Worm (Caenorhabditis elegans) whole organism, mixed stage, embryonic: ENCODE data around the gene B0222.5.

Experiments used
- M03D4.4 ChIP-seq: sonication (generic microtip); optimal IDR thresholded peaks from 2 replicates; lab custom pipeline; 2017; ENCODE audit warnings: mild to moderate bottlenecking, missing genetic modification characterization, missing compliant biosample characterization
- bed-3 ChIP-seq: fragments of 200-800 bp; sonication (Bioruptor generic); optimal IDR thresholded peaks from 3 replicates; lab custom pipeline; 2018; ENCODE audit warnings: mild to moderate bottlenecking, missing genetic modification characterization, moderate library complexity, missing compliant biosample characterization
- blmp-1 ChIP-seq: fragments of 150-350 bp; optimal IDR thresholded peaks from 2 replicates; lab custom pipeline; 2014; ENCODE audit warnings: missing biosample characterization, missing genetic modification characterization
- ceh-39 ChIP-seq: fragments of 150-350 bp; optimal IDR thresholded peaks from 2 replicates; lab custom pipeline; 2014; ENCODE audit warnings: missing biosample characterization, missing genetic modification characterization
- ceh-43 ChIP-seq: fragments of 200-800 bp; sonication (Bioruptor generic); optimal IDR thresholded peaks from 2 replicates; lab custom pipeline; 2018; ENCODE audit warnings: mild to moderate bottlenecking, missing genetic modification characterization, moderate library complexity, missing compliant biosample characterization
- ces-1 ChIP-seq: fragments of 150-350 bp; optimal IDR thresholded peaks from 2 replicates; lab custom pipeline; 2014; ENCODE audit warnings: missing biosample characterization, missing genetic modification reagents, missing genetic modification characterization
- cnd-1 ChIP-seq: fragments of 200-800 bp; sonication (Bioruptor generic); optimal IDR thresholded peaks from 2 replicates; lab custom pipeline; 2018; ENCODE audit warnings: mild to moderate bottlenecking, missing genetic modification characterization, missing compliant biosample characterization
- drap-1 ChIP-seq: fragments of 200-800 bp; sonication (Bioruptor generic); optimal IDR thresholded peaks from 3 replicates; lab custom pipeline; 2018; ENCODE audit warnings: mild to moderate bottlenecking, missing genetic modification characterization, missing compliant biosample characterization
- elt-1 ChIP-seq: sonication (generic microtip); optimal IDR thresholded peaks from 2 replicates; lab custom pipeline; 2017; ENCODE audit warnings: missing genetic modification characterization, mild to moderate bottlenecking, missing compliant biosample characterization, antibody characterized with exemption, moderate library complexity, borderline replicate concordance; ENCODE audit not compliant: insufficient read depth
- elt-3 ChIP-seq: fragments of 150-350 bp; optimal IDR thresholded peaks from 2 replicates; lab custom pipeline; 2014; ENCODE audit warnings: missing biosample characterization, missing genetic modification characterization
- flh-1 ChIP-seq: fragments of 200-800 bp; sonication (Bioruptor generic); optimal IDR thresholded peaks from 2 replicates; lab custom pipeline; 2018; ENCODE audit warnings: mild to moderate bottlenecking, missing genetic modification characterization, moderate library complexity, missing compliant biosample characterization
- ham-2 ChIP-seq: fragments of 200-800 bp; sonication (Bioruptor generic); optimal IDR thresholded peaks from 2 replicates; lab custom pipeline; 2018; ENCODE audit warnings: mild to moderate bottlenecking, missing genetic modification characterization, missing compliant biosample characterization
- hlh-1 ChIP-seq: fragments of 150-350 bp; optimal IDR thresholded peaks from 2 replicates; lab custom pipeline; 2014; ENCODE audit warnings: missing biosample characterization, missing genetic modification reagents, missing genetic modification characterization
- lin-13 ChIP-seq: fragments of 150-350 bp; optimal IDR thresholded peaks from 2 replicates; lab custom pipeline; 2014; ENCODE audit warnings: missing biosample characterization, missing genetic modification characterization
- lin-32 ChIP-seq: fragments of 200-800 bp; sonication (Bioruptor generic); optimal IDR thresholded peaks from 2 replicates; lab custom pipeline; 2018; ENCODE audit warnings: mild to moderate bottlenecking, missing genetic modification characterization, missing compliant biosample characterization
- lsy-2 ChIP-seq: fragments of 150-350 bp; optimal IDR thresholded peaks from 2 replicates; lab custom pipeline; 2014; ENCODE audit warnings: missing biosample characterization, missing genetic modification characterization
- mab-5 ChIP-seq: fragments of 150-350 bp; optimal IDR thresholded peaks from 2 replicates; lab custom pipeline; 2014; ENCODE audit warnings: missing biosample characterization, missing genetic modification characterization
- mep-1 ChIP-seq: fragments of 150-350 bp; optimal IDR thresholded peaks from 2 replicates; lab custom pipeline; 2017; ENCODE audit warnings: missing biosample characterization, missing genetic modification reagents, missing genetic modification characterization, inconsistent platforms
- mls-2 ChIP-seq: sonication (generic microtip); optimal IDR thresholded peaks from 2 replicates; lab custom pipeline; 2016; ENCODE audit warnings: mild to moderate bottlenecking, missing genetic modification characterization, moderate library complexity, missing compliant biosample characterization
- nhr-12 ChIP-seq: fragments of 150-350 bp; optimal IDR thresholded peaks from 2 replicates; lab custom pipeline; 2014; ENCODE audit warnings: missing biosample characterization, missing genetic modification characterization
- nhr-2 ChIP-seq: fragments of 150-350 bp; optimal IDR thresholded peaks from 2 replicates; lab custom pipeline; 2014; ENCODE audit warnings: missing biosample characterization, missing genetic modification characterization
- nhr-237 ChIP-seq: fragments of 150-350 bp; optimal IDR thresholded peaks from 2 replicates; lab custom pipeline; 2014; ENCODE audit warnings: missing biosample characterization, missing genetic modification characterization
- nhr-28 ChIP-seq: fragments of 150-350 bp; optimal IDR thresholded peaks from 2 replicates; lab custom pipeline; 2014; ENCODE audit warnings: missing biosample characterization, missing genetic modification characterization
- nhr-76 ChIP-seq: sonication (generic microtip); optimal IDR thresholded peaks from 2 replicates; lab custom pipeline; 2017; ENCODE audit warnings: missing biosample characterization, missing genetic modification characterization
- pha-4 ChIP-seq: fragments of 150-350 bp; optimal IDR thresholded peaks from 2 replicates; lab custom pipeline; 2018; ENCODE audit warnings: missing biosample characterization, missing genetic modification reagents, missing genetic modification characterization
- sem-2 ChIP-seq: fragments of 200-800 bp; sonication (Bioruptor generic); optimal IDR thresholded peaks from 2 replicates; lab custom pipeline; 2018; ENCODE audit warnings: mild to moderate bottlenecking, missing genetic modification characterization, missing compliant biosample characterization
- snpc-4 ChIP-seq: fragments of 150-350 bp; optimal IDR thresholded peaks from 2 replicates; lab custom pipeline; 2014; ENCODE audit warnings: missing biosample characterization, missing genetic modification characterization
- sptf-1 ChIP-seq: sonication (generic microtip); optimal IDR thresholded peaks from 2 replicates; lab custom pipeline; 2017; ENCODE audit warnings: mild to moderate bottlenecking, missing genetic modification characterization, moderate library complexity, missing compliant biosample characterization
- unc-120 ChIP-seq: sonication (generic microtip); optimal IDR thresholded peaks from 2 replicates; lab custom pipeline; 2017; ENCODE audit warnings: missing genetic modification characterization, missing compliant biosample characterization; ENCODE audit not compliant: poor library complexity, severe bottlenecking
- unc-62 ChIP-seq: fragments of 150-350 bp; optimal IDR thresholded peaks from 2 replicates; lab custom pipeline; 2014; ENCODE audit warnings: missing biosample characterization, missing genetic modification reagents, missing genetic modification characterization
- zip-8 ChIP-seq: fragments of 150-350 bp; optimal IDR thresholded peaks from 2 replicates; lab custom pipeline; 2014; ENCODE audit warnings: missing biosample characterization, missing genetic modification characterization

The B0222.5 gene

DNA sequence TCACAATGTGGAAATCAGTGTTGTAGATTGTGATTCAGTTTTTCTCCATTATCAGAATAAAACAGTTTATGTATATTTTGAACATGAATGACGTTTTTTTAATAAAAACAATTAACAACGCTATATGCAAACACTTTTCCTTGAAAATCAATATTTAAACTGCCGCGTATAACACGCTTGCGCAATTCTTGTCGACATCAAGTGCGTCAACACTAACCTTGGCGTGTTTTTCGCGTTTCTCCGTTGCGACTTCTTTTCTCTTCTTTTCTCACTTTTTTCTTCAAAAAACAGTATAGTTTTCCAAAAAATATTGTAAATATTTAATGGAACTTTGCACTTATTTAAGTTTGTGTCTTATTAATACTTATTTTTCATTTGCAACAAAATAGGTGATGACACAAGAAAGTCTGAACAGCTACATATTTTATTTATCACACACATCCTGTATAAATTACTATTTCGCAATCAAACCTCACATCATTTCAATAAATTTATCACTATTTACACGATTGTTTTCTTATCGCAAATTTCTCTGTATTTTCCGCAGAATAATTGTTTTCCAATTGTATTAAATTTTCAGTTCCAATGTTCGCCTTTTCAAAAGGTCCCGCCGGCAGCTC lies 20.7 kb upstream of the B0222.5 start, which contains the start of gene spas-1:
TSS of gene spas-1 (plus strand) at position 572 of the 620 bp plus-strand sequence.
- peak; percentile 93 for TF ChIP-seq mep-1 (tag; lab: Kevin White, UChicago)
- TF ChIP-seq zip-8 (tag; lab: Kevin White, UChicago) = peak; percentile 62
- peak; percentile 38 for TF ChIP-seq unc-62 (GFP tag; lab: Kevin White, UChicago)
- TF ChIP-seq nhr-2 (tag; lab: Kevin White, UChicago) = peak; percentile 15
- TF ChIP-seq ceh-43 (GFP tag; lab: Kevin White, UChicago) = peak; percentile 56
- peak; percentile 84 for TF ChIP-seq pha-4
- TF ChIP-seq nhr-76 = no peak
- TF ChIP-seq M03D4.4 (tag; lab: Kevin White, UChicago) = peak; percentile 60
- TF ChIP-seq elt-3 (tag; lab: Kevin White, UChicago) = no peak
- peak; percentile 42 for TF ChIP-seq lin-32 (GFP tag; lab: Kevin White, UChicago)
- peak; percentile 34 for TF ChIP-seq drap-1
- TF ChIP-seq snpc-4 (tag; lab: Kevin White, UChicago) = no peak
- no peak for TF ChIP-seq nhr-12 (tag; lab: Kevin White, UChicago)
- TF ChIP-seq lin-13 (tag; lab: Kevin White, UChicago) = peak; percentile 78
- peak; percentile 32 for TF ChIP-seq mls-2 (tag; lab: Kevin White, UChicago)
- peak; percentile 86 for TF ChIP-seq nhr-237 (tag; lab: Kevin White, UChicago)
- TF ChIP-seq ceh-39 (tag; lab: Kevin White, UChicago) = no peak
- no peak for TF ChIP-seq mab-5
- TF ChIP-seq, all 35 proteins: peak for 12

DNA sequence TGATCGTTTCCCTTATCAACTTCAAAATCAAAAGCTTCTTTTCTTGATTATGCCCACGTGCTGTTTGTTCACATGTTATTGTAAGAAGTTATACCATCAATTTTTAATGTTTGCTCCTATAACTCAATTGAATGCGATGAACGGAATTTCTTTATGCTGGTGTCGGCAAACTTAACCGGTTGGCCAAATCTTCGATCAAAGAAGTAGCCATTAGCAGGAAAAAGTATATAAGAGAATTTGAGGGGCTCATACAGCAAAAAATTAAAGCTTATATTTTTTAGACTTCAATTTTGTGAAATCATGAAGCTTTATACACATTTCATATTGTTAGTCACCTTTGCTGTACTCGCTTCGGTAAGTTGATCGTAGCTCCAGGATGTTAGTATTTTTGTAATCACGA lies 19.1 kb upstream of the B0222.5 start, which contains the start of gene pqn-16:
TSS of gene pqn-16 (plus strand) at position 301 of the 400 bp plus-strand sequence.
- no peak for TF ChIP-seq bed-3 (GFP tag; lab: Kevin White, UChicago)
- TF ChIP-seq, all 35 proteins: peak for 0

DNA sequence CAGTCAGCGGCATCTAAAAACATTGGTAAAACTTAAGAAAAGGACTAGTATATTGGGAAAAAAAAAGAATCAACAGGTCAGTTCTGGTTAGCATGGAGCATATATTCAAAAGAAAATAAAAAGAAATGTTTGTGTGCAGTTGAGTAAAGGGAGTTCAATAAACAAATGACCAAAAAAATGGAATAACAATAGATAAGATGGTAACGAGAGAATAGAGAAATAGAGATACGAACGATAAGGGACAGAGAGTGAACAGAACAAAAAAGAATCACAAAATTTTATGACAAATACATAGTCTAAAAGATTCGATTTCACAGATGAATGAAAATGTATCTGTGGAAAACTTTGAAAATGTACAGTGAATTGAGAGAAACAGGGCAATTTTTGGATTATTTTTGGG lies 18.3 kb upstream of the B0222.5 start, which contains the start of gene gad-3:
TSS of gene gad-3 (minus strand) at position 17 of the 400 bp plus-strand sequence.
- no peak for TF ChIP-seq sptf-1 (tag; lab: Kevin White, UChicago)
- no peak for TF ChIP-seq lsy-2
- TF ChIP-seq ceh-39 (tag; lab: Kevin White, UChicago) = no peak
- TF ChIP-seq nhr-2 (tag; lab: Kevin White, UChicago) = no peak
- TF ChIP-seq nhr-76 = no peak
- no peak for TF ChIP-seq nhr-237 (tag; lab: Kevin White, UChicago)
- no peak for TF ChIP-seq snpc-4 (tag; lab: Kevin White, UChicago)
- TF ChIP-seq lin-13 (tag; lab: Kevin White, UChicago) = no peak
- TF ChIP-seq mep-1 (tag; lab: Kevin White, UChicago) = no peak
- TF ChIP-seq ham-2 (GFP tag; lab: Kevin White, UChicago) = no peak

ce11 chrV:9168089-9168488 lies 13.4 kb upstream of the B0222.5 start, which contains the start of gene B0222.11:
TSS of gene B0222.11 (minus strand) at chrV:9168189.
- TF ChIP-seq zip-8 (tag; lab: Kevin White, UChicago) = no peak
- TF ChIP-seq nhr-28 (tag; lab: Kevin White, UChicago) = no peak
- no peak for TF ChIP-seq nhr-76
- TF ChIP-seq elt-1 (tag; lab: Kevin White, UChicago) = no peak
- TF ChIP-seq sptf-1 (tag; lab: Kevin White, UChicago) = no peak
- TF ChIP-seq blmp-1 (tag; lab: Kevin White, UChicago) = no peak
- no peak for TF ChIP-seq nhr-12 (tag; lab: Kevin White, UChicago)
- TF ChIP-seq pha-4 = no peak
- no peak for TF ChIP-seq mep-1 (tag; lab: Kevin White, UChicago)
- no peak for TF ChIP-seq hlh-1
- no peak for TF ChIP-seq ham-2 (GFP tag; lab: Kevin White, UChicago)
- no peak for TF ChIP-seq lin-32 (GFP tag; lab: Kevin White, UChicago)
- no peak for TF ChIP-seq mls-2 (tag; lab: Kevin White, UChicago)
- TF ChIP-seq unc-120 = no peak
- TF ChIP-seq sem-2 (GFP tag; lab: Kevin White, UChicago) = no peak
- no peak for TF ChIP-seq snpc-4 (tag; lab: Kevin White, UChicago)
- TF ChIP-seq cnd-1 (tag; lab: Kevin White, UChicago) = no peak
- no peak for TF ChIP-seq flh-1 (GFP tag; lab: Kevin White, UChicago)

DNA sequence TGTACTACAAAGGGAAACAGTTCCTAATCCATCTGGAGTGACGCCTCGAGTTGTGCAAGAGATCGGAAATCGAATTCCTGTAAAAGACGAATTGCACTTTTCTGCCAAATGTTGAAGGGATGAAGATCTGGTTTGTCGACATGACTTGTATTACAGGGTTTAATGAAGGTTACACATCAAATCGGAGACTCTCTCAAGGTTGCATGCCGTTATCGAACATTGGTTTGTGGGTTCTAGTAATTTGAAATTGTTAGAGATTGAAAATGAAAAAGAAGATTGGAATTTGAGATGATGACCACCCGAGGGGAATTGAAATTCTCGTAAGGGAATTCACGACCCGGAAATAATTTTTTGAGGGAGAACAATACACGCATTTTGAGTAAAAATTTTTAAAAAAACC lies 11.6 kb upstream of the B0222.5 start:
- TF ChIP-seq nhr-237 (tag; lab: Kevin White, UChicago) (no peak), sem-2 (GFP tag; lab: Kevin White, UChicago) (no peak), mls-2 (tag; lab: Kevin White, UChicago) (no peak), sptf-1 (tag; lab: Kevin White, UChicago) (no peak), nhr-2 (tag; lab: Kevin White, UChicago) (no peak), unc-120 (no peak), pha-4 (no peak), lin-13 (tag; lab: Kevin White, UChicago) (no peak), ces-1 (GFP tag; lab: Kevin White, UChicago) (no peak)
